Fruit fly (Drosophila melanogaster) whole organism, embryonic: ENCODE data around the gene CheA29a.

Source experiments
- Atf6 ChIP-seq: fragments of 200-800 bp; sonication (Bioruptor generic); IDR thresholded peaks from 2 replicates; pipeline ENCODE4 v1.3.6; 2022; ENCODE audit warnings: missing biosample characterization, missing genetic modification characterization
- CG10366 ChIP-seq: fragments of 200-800 bp; sonication (Bioruptor generic); IDR thresholded peaks from 2 replicates; pipeline ENCODE4 v1.3.6; 2022; ENCODE audit warnings: missing biosample characterization, missing genetic modification characterization
- CG11504 ChIP-seq: fragments of 200-800 bp; sonication (Bioruptor generic); optimal IDR thresholded peaks from 3 replicates; lab custom pipeline; 2019; ENCODE audit warnings: missing biosample characterization, mild to moderate bottlenecking, missing genetic modification characterization, moderate library complexity
- CG11723 ChIP-seq: fragments of 200-800 bp; sonication (Bioruptor generic); optimal IDR thresholded peaks from 2 replicates; lab custom pipeline; 2017; ENCODE audit warnings: missing biosample characterization, mild to moderate bottlenecking, missing genetic modification characterization
- CG12155 ChIP-seq: fragments of 200-800 bp; sonication (Bioruptor generic); optimal IDR thresholded peaks from 3 replicates; lab custom pipeline; 2016; ENCODE audit warnings: missing biosample characterization, missing genetic modification characterization
- CG13624 ChIP-seq: fragments of 200-800 bp; sonication (Bioruptor generic); optimal IDR thresholded peaks from 2 replicates; lab custom pipeline; 2016; ENCODE audit warnings: missing biosample characterization, missing genetic modification characterization
- CG13775 ChIP-seq: fragments of 200-800 bp; sonication (Bioruptor generic); optimal IDR thresholded peaks from 3 replicates; lab custom pipeline; 2017; ENCODE audit warnings: missing biosample characterization, mild to moderate bottlenecking, missing genetic modification characterization
- CG14014 ChIP-seq: fragments of 200-800 bp; sonication (Bioruptor generic); IDR thresholded peaks from 2 replicates; pipeline ENCODE4 v1.3.6; 2022; ENCODE audit warnings: missing biosample characterization, missing genetic modification characterization
- CG14710 ChIP-seq: fragments of 200-800 bp; sonication (Bioruptor generic); optimal IDR thresholded peaks from 3 replicates; lab custom pipeline; 2019; ENCODE audit warnings: missing biosample characterization, mild to moderate bottlenecking, missing genetic modification characterization, moderate library complexity
- CG1529 ChIP-seq: fragments of 200-800 bp; sonication (Bioruptor generic); optimal IDR thresholded peaks from 3 replicates; lab custom pipeline; 2018; ENCODE audit warnings: missing biosample characterization, missing genetic modification characterization
- CG17361 ChIP-seq: fragments of 200-800 bp; sonication (Bioruptor generic); IDR thresholded peaks from 3 replicates; pipeline ENCODE4 v1.3.6; 2022; ENCODE audit warnings: missing biosample characterization, missing genetic modification characterization
- CG32772 ChIP-seq: fragments of 200-800 bp; sonication (Bioruptor generic); IDR thresholded peaks from 2 replicates; pipeline ENCODE4 v1.3.6; 2022; ENCODE audit warnings: missing biosample characterization, missing genetic modification characterization
- CG5180 ChIP-seq: fragments of 200-800 bp; sonication (Bioruptor generic); optimal IDR thresholded peaks from 3 replicates; lab custom pipeline; 2017; ENCODE audit warnings: missing biosample characterization, missing genetic modification characterization, mild to moderate bottlenecking, moderate library complexity, missing genetic modification reagents
- CG6272 ChIP-seq: fragments of 200-800 bp; sonication (Bioruptor generic); IDR thresholded peaks from 2 replicates; pipeline ENCODE4 v1.3.6; 2022; ENCODE audit warnings: missing biosample characterization, missing genetic modification characterization
- CG7556 ChIP-seq: fragments of 200-800 bp; sonication (Bioruptor generic); optimal IDR thresholded peaks from 2 replicates; lab custom pipeline; 2017; ENCODE audit warnings: missing biosample characterization, mild to moderate bottlenecking, missing genetic modification characterization
- CG7839 ChIP-seq: fragments of 200-800 bp; sonication (Bioruptor generic); optimal IDR thresholded peaks from 3 replicates; lab custom pipeline; 2018; ENCODE audit warnings: missing biosample characterization, mild to moderate bottlenecking, missing genetic modification characterization, moderate library complexity
- CG8359 ChIP-seq: fragments of 200-800 bp; sonication (Bioruptor generic); optimal IDR thresholded peaks from 2 replicates; lab custom pipeline; 2017; ENCODE audit warnings: missing biosample characterization, mild to moderate bottlenecking, missing genetic modification characterization, borderline replicate concordance
- CG8388 ChIP-seq: fragments of 200-800 bp; sonication (Bioruptor generic); optimal IDR thresholded peaks from 2 replicates; lab custom pipeline; 2019; ENCODE audit warnings: missing biosample characterization, mild to moderate bottlenecking, missing genetic modification characterization, moderate library complexity
- Chrac-16 ChIP-seq: fragments of 200-800 bp; sonication (Bioruptor generic); optimal IDR thresholded peaks from 3 replicates; lab custom pipeline; 2016; ENCODE audit warnings: missing biosample characterization, missing genetic modification characterization
- Doc2 ChIP-seq: fragments of 200-800 bp; sonication (Bioruptor generic); IDR thresholded peaks from 2 replicates; pipeline ENCODE4 v1.3.6; 2022; ENCODE audit warnings: missing biosample characterization, missing genetic modification characterization
- Eip74EF ChIP-seq, 2 experiments: fragments of 200-800 bp in 1 of 2; fragments of >200 bp in 1 of 2; sonication (Bioruptor generic) in 1 of 2; optimal IDR thresholded peaks; 2 replicates each; lab custom pipeline; 2017 to 2019; ENCODE audit warnings: missing biosample characterization in 2 of 2, missing genetic modification characterization in 2 of 2, mild to moderate bottlenecking in 1 of 2, moderate library complexity in 1 of 2
- Gsc ChIP-seq: fragments of 200-800 bp; sonication (Bioruptor generic); IDR thresholded peaks from 2 replicates; pipeline ENCODE4 v1.3.6; 2022; ENCODE audit warnings: missing biosample characterization, missing genetic modification characterization
- HLH3B ChIP-seq: fragments of 200-800 bp; sonication (Bioruptor generic); IDR thresholded peaks from 2 replicates; pipeline ENCODE4 v1.3.6; 2022; ENCODE audit warnings: missing biosample characterization, missing genetic modification characterization
- Hr3 ChIP-seq: fragments of 200-800 bp; sonication (Bioruptor generic); optimal IDR thresholded peaks from 3 replicates; lab custom pipeline; 2016; ENCODE audit warnings: missing biosample characterization, missing genetic modification characterization
- Max ChIP-seq: fragments of 200-800 bp; sonication (Bioruptor generic); optimal IDR thresholded peaks from 2 replicates; lab custom pipeline; 2016; ENCODE audit warnings: missing biosample characterization, mild to moderate bottlenecking, missing genetic modification characterization
- Spps ChIP-seq: fragments of 200-800 bp; sonication (Bioruptor generic); optimal IDR thresholded peaks from 2 replicates; lab custom pipeline; 2018; ENCODE audit warnings: missing biosample characterization, mild to moderate bottlenecking, missing genetic modification characterization
- Stat92E ChIP-seq, 3 experiments: fragments of >200 bp in 2 of 3; fragments of 200-800 bp in 1 of 3; sonication (Bioruptor generic) in 1 of 3; optimal IDR thresholded peaks; 2 replicates each; lab custom pipeline; 2017 to 2019; ENCODE audit warnings: missing biosample characterization in 3 of 3, missing genetic modification characterization in 3 of 3, mild to moderate bottlenecking in 1 of 3, moderate library complexity in 1 of 3
- Xrp1 ChIP-seq: fragments of 200-800 bp; sonication (Bioruptor generic); IDR thresholded peaks from 2 replicates; pipeline ENCODE4 v1.3.6; 2022; ENCODE audit warnings: missing biosample characterization, missing genetic modification characterization
- abd-A ChIP-seq: fragments of 200-800 bp; sonication (Bioruptor generic); optimal IDR thresholded peaks from 3 replicates; lab custom pipeline; 2019; ENCODE audit warnings: missing biosample characterization, mild to moderate bottlenecking, missing genetic modification characterization, moderate library complexity
- ase ChIP-seq: fragments of 200-800 bp; sonication (Bioruptor generic); IDR thresholded peaks from 3 replicates; pipeline ENCODE4 v1.3.6; 2022; ENCODE audit warnings: missing biosample characterization, missing genetic modification characterization
- bsh ChIP-seq, 2 experiments: fragments of 200-800 bp; sonication (Bioruptor generic); optimal IDR thresholded peaks; 2 replicates each; lab custom pipeline; 2017 to 2018; ENCODE audit warnings: mild to moderate bottlenecking in 2 of 2, missing biosample characterization in 2 of 2, missing genetic modification characterization in 2 of 2, moderate library complexity in 1 of 2
- btn ChIP-seq: fragments of 200-800 bp; sonication (Bioruptor generic); optimal IDR thresholded peaks from 2 replicates; lab custom pipeline; 2016; ENCODE audit warnings: missing biosample characterization, missing genetic modification characterization
- corto ChIP-seq: fragments of 200-800 bp; sonication (Bioruptor generic); optimal IDR thresholded peaks from 2 replicates; lab custom pipeline; 2016; ENCODE audit warnings: missing biosample characterization, mild to moderate bottlenecking, missing genetic modification characterization, moderate library complexity
- crol ChIP-seq: fragments of 200-800 bp; sonication (Bioruptor generic); IDR thresholded peaks from 2 replicates; pipeline ENCODE4 v1.3.6; 2022; ENCODE audit warnings: missing biosample characterization, missing genetic modification characterization
- dpn ChIP-seq, 2 experiments: fragments of 200-800 bp; sonication (Bioruptor generic); optimal IDR thresholded peaks; 3 replicates each; lab custom pipeline; 2016; ENCODE audit warnings: missing biosample characterization in 2 of 2, missing genetic modification characterization in 2 of 2
- ind ChIP-seq: fragments of 200-800 bp; sonication (Bioruptor generic); optimal IDR thresholded peaks from 3 replicates; lab custom pipeline; 2016; ENCODE audit warnings: missing biosample characterization, missing genetic modification characterization
- nerfin-1 ChIP-seq: fragments of 200-800 bp; sonication (Bioruptor generic); optimal IDR thresholded peaks from 3 replicates; lab custom pipeline; 2019; ENCODE audit warnings: missing biosample characterization, mild to moderate bottlenecking, missing genetic modification characterization, moderate library complexity
- oc ChIP-seq: fragments of 200-800 bp; sonication (Bioruptor generic); optimal IDR thresholded peaks from 2 replicates; lab custom pipeline; 2018; ENCODE audit warnings: missing biosample characterization, mild to moderate bottlenecking, missing genetic modification characterization, moderate library complexity
- org-1 ChIP-seq: fragments of 200-800 bp; sonication (Bioruptor generic); optimal IDR thresholded peaks from 2 replicates; lab custom pipeline; 2017; ENCODE audit warnings: missing biosample characterization, missing genetic modification characterization
- otp ChIP-seq: fragments of 200-800 bp; sonication (Bioruptor generic); IDR thresholded peaks from 3 replicates; pipeline ENCODE4, ENCODE4 v1.3.6; 2022; ENCODE audit warnings: missing biosample characterization, missing genetic modification characterization
- slbo ChIP-seq: fragments of 200-800 bp; sonication (Bioruptor generic); IDR thresholded peaks from 2 replicates; pipeline ENCODE4 v1.3.6; 2022; ENCODE audit warnings: missing biosample characterization, missing genetic modification characterization
- sob ChIP-seq: fragments of 200-800 bp; sonication (Bioruptor generic); IDR thresholded peaks from 2 replicates; pipeline ENCODE4 v1.3.6; 2022; ENCODE audit warnings: missing biosample characterization, missing genetic modification characterization

The CheA29a gene

dm6 chr2L:8473448-8473847, 3.7 kb upstream of the CheA29a start (continued):
- TF ChIP-seq bsh (GFP tag; optimal IDR thresholded peaks at IDR 0.05; lab: Kevin White, UChicago) (peak; percentile 65 to 83), Xrp1 (GFP tag; lab: Robert Waterston, UW) (peak; percentile 81), Chrac-16 (GFP tag; lab: Kevin White, UChicago) (peak; percentile 0), Max (GFP tag; lab: Kevin White, UChicago) (peak; percentile 13), CG6272 (GFP tag; lab: Robert Waterston, UW) (peak; percentile 57), CG13775 (GFP tag; lab: Kevin White, UChicago) (peak; percentile 22), slbo (GFP tag; lab: Robert Waterston, UW) (peak; percentile 59), org-1 (GFP tag; lab: Kevin White, UChicago) (no peak), CG11504 (tag; lab: Kevin White, UChicago) (peak; percentile 42), dpn (GFP tag; optimal IDR thresholded peaks at IDR 0.05; lab: Kevin White, UChicago) (peak in 1 of 2 experiments; percentile 38), corto (GFP tag; lab: Kevin White, UChicago) (no peak), Gsc (GFP tag; lab: Robert Waterston, UW) (0 out of 2 replicates have a peak, but pooled peaks have one; percentile 20), Spps (peak; percentile 57), HLH3B (peak; percentile 36; the same call in 1 of the 2 replicates), CG1529 (GFP tag; lab: Kevin White, UChicago) (no peak), ind (GFP tag; lab: Kevin White, UChicago) (peak; percentile 50), CG12155 (GFP tag; lab: Kevin White, UChicago) (peak; percentile 29), CG8359 (peak; percentile 40), CG5180 (GFP tag; lab: Kevin White, UChicago) (peak; percentile 32), CG11723 (peak; percentile 25), CG7839 (tag; lab: Kevin White, UChicago) (peak; percentile 65), Hr3 (GFP tag; lab: Kevin White, UChicago) (peak; percentile 6), CG17361 (GFP tag; lab: Robert Waterston, UW) (peak; percentile 59), Atf6 (GFP tag; lab: Robert Waterston, UW) (peak; percentile 55), CG10366 (GFP tag; lab: Robert Waterston, UW) (peak; percentile 65), CG14014 (GFP tag; lab: Robert Waterston, UW) (peak; percentile 47; the same call in 1 of the 2 replicates), Stat92E (GFP tag; optimal IDR thresholded peaks at IDR 0.05; lab: Kevin White, UChicago) (no peak), nerfin-1 (tag; lab: Kevin White, UChicago) (peak; percentile 24), btn (peak; percentile 29), crol (GFP tag; lab: Robert Waterston, UW) (peak; percentile 42; the same call in 1 of the 2 replicates), Doc2 (no peak), CG32772 (peak; percentile 66; the same call in 1 of the 2 replicates), abd-A (tag; lab: Kevin White, UChicago) (no peak), otp (GFP tag; lab: Robert Waterston, UW) (peak; percentile 75), Eip74EF (GFP tag; optimal IDR thresholded peaks at IDR 0.05; lab: Kevin White, UChicago) (peak in 1 of 2 experiments; percentile 30), sob (GFP tag; lab: Robert Waterston, UW) (peak; percentile 53; the same call in 1 of the 2 replicates), CG7556 (GFP tag; lab: Kevin White, UChicago) (peak; percentile 48), oc (tag; lab: Kevin White, UChicago) (peak; percentile 10), CG13624 (GFP tag; lab: Kevin White, UChicago) (peak; percentile 4), CG14710 (peak; percentile 59), ase (GFP tag; lab: Robert Waterston, UW) (peak; percentile 57; the same call in 1 of the 3 replicates), CG8388 (peak; percentile 46)
